Worm (Caenorhabditis elegans) whole organism, L4 larva: ENCODE results near the gene F21D9.11.

Experiments
- F26F4.8 ChIP-seq: fragments of 200-800 bp; sonication (Bioruptor generic); conservative IDR thresholded peaks from 2 replicates; pipeline ENCODE4 v1.3.6; 2022; ENCODE audit warnings: missing genetic modification characterization, missing compliant biosample characterization
- F44E2.7 ChIP-seq: fragments of 200-800 bp; sonication (Bioruptor generic); IDR thresholded peaks from 2 replicates; pipeline ENCODE4 v2.1.2; 2022; ENCODE audit warnings: missing genetic modification characterization, missing compliant biosample characterization
- R02D3.7 ChIP-seq: fragments of 150-350 bp; sonication (generic microtip); optimal IDR thresholded peaks from 3 replicates; lab custom pipeline; 2014; ENCODE audit warnings: missing biosample characterization, missing genetic modification characterization
- T20F7.1 ChIP-seq: fragments of 200-800 bp; sonication (Bioruptor generic); optimal IDR thresholded peaks from 2 replicates; lab custom pipeline; 2018; ENCODE audit warnings: mild to moderate bottlenecking, missing genetic modification characterization, missing compliant biosample characterization
- Y105C5A.15 ChIP-seq: fragments of 200-800 bp; sonication (Bioruptor generic); IDR thresholded peaks from 2 replicates; pipeline ENCODE4 v1.3.6; 2022; ENCODE audit warnings: missing genetic modification characterization, missing compliant biosample characterization
- Y48G9A.11 ChIP-seq: fragments of 200-800 bp; sonication (Bioruptor generic); IDR thresholded peaks from 2 replicates; pipeline ENCODE4 v1.3.6; 2022; ENCODE audit warnings: missing genetic modification reagents, missing genetic modification characterization, missing compliant biosample characterization
- aha-1 ChIP-seq: fragments of 150-350 bp; peaks from one replicate; lab custom pipeline; 2014; ENCODE audit warnings: missing biosample characterization, missing genetic modification characterization
- arid-1 ChIP-seq: fragments of 200-800 bp; sonication (Bioruptor generic); conservative IDR thresholded peaks from 2 replicates; pipeline ENCODE4 v1.3.6; 2022; ENCODE audit warnings: missing genetic modification reagents, missing genetic modification characterization, missing compliant biosample characterization
- attf-4 ChIP-seq: sonication (generic microtip); optimal IDR thresholded peaks from 3 replicates; lab custom pipeline; 2017; ENCODE audit warnings: missing biosample characterization, missing genetic modification characterization
- ceh-20 ChIP-seq: fragments of 200-800 bp; sonication (Bioruptor generic); IDR thresholded peaks from 2 replicates; pipeline ENCODE4 v1.3.6; 2022; ENCODE audit warnings: missing genetic modification reagents, missing genetic modification characterization, missing compliant biosample characterization
- ceh-28 ChIP-seq: fragments of 150-350 bp; optimal IDR thresholded peaks from 2 replicates; lab custom pipeline; 2014; ENCODE audit warnings: missing biosample characterization, missing genetic modification reagents, missing genetic modification characterization
- ceh-62 ChIP-seq: sonication (generic microtip); optimal IDR thresholded peaks from 2 replicates; lab custom pipeline; 2017; ENCODE audit warnings: missing biosample characterization, missing genetic modification characterization
- ceh-82 ChIP-seq: sonication (generic microtip); optimal IDR thresholded peaks from 2 replicates; lab custom pipeline; 2017; ENCODE audit warnings: missing biosample characterization, missing genetic modification characterization
- ces-1 ChIP-seq: fragments of 150-350 bp; sonication (generic microtip); optimal IDR thresholded peaks from 4 replicates; lab custom pipeline; 2014; ENCODE audit warnings: missing biosample characterization, missing genetic modification reagents, missing genetic modification characterization
- ctbp-1 ChIP-seq: fragments of 200-800 bp; sonication (Bioruptor generic); IDR thresholded peaks from 2 replicates; pipeline ENCODE4 v1.3.6; 2022; ENCODE audit warnings: missing genetic modification reagents, missing genetic modification characterization, missing compliant biosample characterization
- daf-12 ChIP-seq: fragments of 150-350 bp; optimal IDR thresholded peaks from 2 replicates; lab custom pipeline; 2014; ENCODE audit warnings: missing biosample characterization, missing genetic modification reagents, missing genetic modification characterization
- daf-16 ChIP-seq, 3 experiments: sonication (generic microtip); optimal IDR thresholded peaks; 2 replicates each; lab custom pipeline; 2016 to 2017; ENCODE audit warnings: missing genetic modification characterization in 3 of 3, missing genetic modification reagents in 3 of 3, mild to moderate bottlenecking in 2 of 3, missing compliant biosample characterization in 2 of 3, missing biosample characterization in 1 of 3, moderate library complexity in 1 of 3
- dmd-6 ChIP-seq: fragments of 200-800 bp; sonication (Bioruptor generic); IDR thresholded peaks from 2 replicates; pipeline ENCODE4 v1.3.6; 2022; ENCODE audit warnings: missing genetic modification reagents, missing genetic modification characterization, missing compliant biosample characterization
- dmd-8 ChIP-seq: fragments of 200-800 bp; sonication (Bioruptor generic); IDR thresholded peaks from 2 replicates; pipeline ENCODE4 v1.3.6; 2022; ENCODE audit warnings: missing genetic modification characterization, missing compliant biosample characterization
- fkh-10 ChIP-seq: fragments of 150-350 bp; optimal IDR thresholded peaks from 2 replicates; lab custom pipeline; 2014; ENCODE audit warnings: missing biosample characterization, missing genetic modification reagents, missing genetic modification characterization
- fos-1 ChIP-seq: fragments of 150-350 bp; optimal IDR thresholded peaks from 2 replicates; lab custom pipeline; 2014; ENCODE audit warnings: missing biosample characterization, missing genetic modification characterization
- gei-8 ChIP-seq: fragments of 200-800 bp; sonication (Bioruptor generic); optimal IDR thresholded peaks from 2 replicates; lab custom pipeline; 2018; ENCODE audit warnings: mild to moderate bottlenecking, missing genetic modification characterization, missing compliant biosample characterization
- hif-1 ChIP-seq, 2 experiments: sonication (generic microtip); optimal IDR thresholded peaks; 2 replicates each; lab custom pipeline; 2016 to 2017; ENCODE audit warnings: missing compliant biosample characterization in 2 of 2, missing genetic modification characterization in 2 of 2, missing genetic modification reagents in 2 of 2, missing genotype in 2 of 2, mild to moderate bottlenecking in 1 of 2
- hlh-11 ChIP-seq: fragments of 200-800 bp; sonication (Bioruptor generic); optimal IDR thresholded peaks from 2 replicates; lab custom pipeline; 2018; ENCODE audit warnings: mild to moderate bottlenecking, missing genetic modification characterization, missing compliant biosample characterization
- hlh-30 ChIP-seq: sonication (generic microtip); optimal IDR thresholded peaks from 2 replicates; lab custom pipeline; 2017; ENCODE audit warnings: antibody characterized with exemption, mild to moderate bottlenecking, missing genetic modification characterization, missing compliant biosample characterization; ENCODE audit not compliant: insufficient read depth
- hmg-1.1 ChIP-seq: fragments of 200-800 bp; sonication (Bioruptor generic); IDR thresholded peaks from 2 replicates; pipeline ENCODE4 v1.3.6; 2022; ENCODE audit warnings: missing genetic modification reagents, missing genetic modification characterization, missing compliant biosample characterization
- lim-7 ChIP-seq: fragments of 200-800 bp; sonication (Bioruptor generic); IDR thresholded peaks from 2 replicates; pipeline ENCODE4 v1.3.6; 2022; ENCODE audit warnings: missing genetic modification characterization, missing compliant biosample characterization
- lin-1 ChIP-seq: fragments of 200-800 bp; sonication (Bioruptor generic); IDR thresholded peaks from 2 replicates; pipeline ENCODE4 v1.3.6; 2022; ENCODE audit warnings: missing genetic modification reagents, missing genetic modification characterization, missing compliant biosample characterization
- lin-39 ChIP-seq: fragments of 150-350 bp; optimal IDR thresholded peaks from 2 replicates; lab custom pipeline; 2014; ENCODE audit warnings: missing biosample characterization, missing genetic modification reagents, missing genetic modification characterization
- lsy-2 ChIP-seq, 2 experiments: fragments of 150-350 bp in 1 of 2; sonication (generic microtip) in 1 of 2; optimal IDR thresholded peaks; 2 replicates each; lab custom pipeline; 2014 to 2017; ENCODE audit warnings: missing biosample characterization in 2 of 2, missing genetic modification characterization in 2 of 2
- mep-1 ChIP-seq: fragments of 150-350 bp; sonication (generic microtip); optimal IDR thresholded peaks from 3 replicates; lab custom pipeline; 2014; ENCODE audit warnings: missing biosample characterization, missing genetic modification characterization
- mes-2 ChIP-seq: sonication (generic microtip); optimal IDR thresholded peaks from 2 replicates; lab custom pipeline; 2016; ENCODE audit warnings: missing genotype, mild to moderate bottlenecking, missing genetic modification characterization, missing compliant biosample characterization; ENCODE audit not compliant: poor library complexity, severe bottlenecking
- mxl-3 ChIP-seq: fragments of 200-800 bp; sonication (Bioruptor generic); optimal IDR thresholded peaks from 2 replicates; lab custom pipeline; 2018; ENCODE audit warnings: mild to moderate bottlenecking, missing genetic modification characterization, missing compliant biosample characterization
- nhr-42 ChIP-seq: fragments of 200-800 bp; sonication (Bioruptor generic); IDR thresholded peaks from 2 replicates; pipeline ENCODE4 v1.3.6; 2022; ENCODE audit warnings: missing genetic modification characterization, missing compliant biosample characterization
- nhr-6 ChIP-seq: fragments of 150-350 bp; optimal IDR thresholded peaks from 2 replicates; lab custom pipeline; 2014; ENCODE audit warnings: missing biosample characterization, missing genetic modification characterization
- nhr-76 ChIP-seq: fragments of 150-350 bp; optimal IDR thresholded peaks from 2 replicates; lab custom pipeline; 2014; ENCODE audit warnings: missing biosample characterization, missing genetic modification characterization
- php-3 ChIP-seq: fragments of 200-800 bp; sonication (Bioruptor generic); IDR thresholded peaks from 2 replicates; pipeline ENCODE4 v1.3.6; 2022; ENCODE audit warnings: missing genetic modification reagents, missing genetic modification characterization, missing compliant biosample characterization
- saeg-2 ChIP-seq: fragments of 200-800 bp; sonication (Bioruptor generic); IDR thresholded peaks from 2 replicates; pipeline ENCODE4 v1.3.6; 2022; ENCODE audit warnings: missing genetic modification reagents, missing genetic modification characterization, missing compliant biosample characterization
- set-16 ChIP-seq: fragments of 200-800 bp; sonication (Bioruptor generic); IDR thresholded peaks from 2 replicates; pipeline ENCODE4 v1.3.6; 2022; ENCODE audit warnings: missing genetic modification reagents, missing genetic modification characterization, missing compliant biosample characterization
- snpc-1.2 ChIP-seq: fragments of 200-800 bp; sonication (Bioruptor generic); IDR thresholded peaks from 2 replicates; pipeline ENCODE4 v1.3.6; 2022; ENCODE audit warnings: missing genetic modification reagents, missing genetic modification characterization, missing compliant biosample characterization
- spr-3 ChIP-seq: fragments of 200-800 bp; sonication (Bioruptor generic); optimal IDR thresholded peaks from 2 replicates; lab custom pipeline; 2018; ENCODE audit warnings: mild to moderate bottlenecking, missing genetic modification characterization, missing compliant biosample characterization
- tag-97 ChIP-seq: fragments of 200-800 bp; sonication (Bioruptor generic); IDR thresholded peaks from 2 replicates; pipeline ENCODE4 v1.3.6; 2022; ENCODE audit warnings: missing genetic modification characterization, missing compliant biosample characterization
- tra-1 ChIP-seq: fragments of 200-800 bp; sonication (Bioruptor generic); IDR thresholded peaks from 2 replicates; pipeline ENCODE4 v1.3.6; 2022; ENCODE audit warnings: missing genetic modification reagents, missing genetic modification characterization, missing compliant biosample characterization
- unc-62 ChIP-seq, 3 experiments: fragments of 150-350 bp in 1 of 3; sonication (generic microtip); optimal IDR thresholded peaks in 2 of 3; peaks in 1 of 3; 1 replicate in 1 of 3; 2 replicates in 2 of 3; lab custom pipeline; 2014 to 2017; ENCODE audit warnings: missing biosample characterization in 3 of 3, missing genetic modification characterization in 3 of 3, missing genetic modification reagents in 3 of 3, missing genotype in 1 of 3
- vab-7 ChIP-seq: fragments of 200-800 bp; sonication (Bioruptor generic); IDR thresholded peaks from 2 replicates; pipeline ENCODE4 v1.3.6; 2022; ENCODE audit warnings: missing genetic modification reagents, missing genetic modification characterization, missing compliant biosample characterization
- zfp-2 ChIP-seq: sonication (generic microtip); optimal IDR thresholded peaks from 2 replicates; lab custom pipeline; 2016; ENCODE audit warnings: mild to moderate bottlenecking, missing genetic modification characterization, missing compliant biosample characterization

The F21D9.11 gene

ce11 chrV:19296723-19297122, 44.8 kb downstream of the F21D9.11 start, which contains the start of gene F55C9.6:
Gene F55C9.6 (minus strand): TSS chrV:19296823.
- TF ChIP-seq nhr-76 (tag; lab: Kevin White, UChicago) (no peak), lim-7 (GFP tag; lab: Robert Waterston, UW) (no peak), php-3 (GFP tag; lab: Robert Waterston, UW) (no peak), dmd-8 (GFP tag; lab: Robert Waterston, UW) (no peak), Y48G9A.11 (no peak), T20F7.1 (GFP tag; lab: Kevin White, UChicago) (no peak), hlh-11 (tag; lab: Kevin White, UChicago) (no peak), hif-1 (tag; optimal IDR thresholded peaks at IDR 0.05; lab: Kevin White, UChicago) (no peak), zfp-2 (no peak), lsy-2 (tag; optimal IDR thresholded peaks at IDR 0.05; lab: Kevin White, UChicago) (no peak), lin-1 (GFP tag; lab: Robert Waterston, UW) (no peak), daf-16 (GFP tag; optimal IDR thresholded peaks at IDR 0.05; lab: Kevin White, UChicago) (no peak), daf-16 (tag; optimal IDR thresholded peaks at IDR 0.05; lab: Kevin White, UChicago) (no peak), mep-1 (tag; lab: Kevin White, UChicago) (no peak), mes-2 (tag; lab: Kevin White, UChicago) (no peak), fos-1 (no peak), attf-4 (no peak)

- TF ChIP-seq ceh-28 (peak; percentile 9), hmg-1.1 (GFP tag; lab: Robert Waterston, UW) (no peak), aha-1 (tag; lab: Kevin White, UChicago) (peak; percentile 76), unc-62 (GFP tag; optimal IDR thresholded peaks at IDR 0.05 in 1 of 2; lab: Kevin White, UChicago) (no peak), unc-62 (tag; optimal IDR thresholded peaks at IDR 0.05; lab: Kevin White, UChicago) (no peak), fkh-10 (GFP tag; lab: Kevin White, UChicago) (no peak)
Observed at ce11 chrV:19297510-19297909, 45.6 kb downstream of the F21D9.11 start, which contains the start of gene fbxb-60. Gene fbxb-60 (plus strand): TSS chrV:19297810.

ce11 chrV:19299262-19299661, 47.3 kb downstream of the F21D9.11 start, which contains the start of gene F55C9.14:
Gene F55C9.14 (plus strand): TSS chrV:19299562.
- no peak for TF ChIP-seq dmd-6 (GFP tag; lab: Robert Waterston, UW)
- TF ChIP-seq F44E2.7: no peak
- TF ChIP-seq ceh-82: no peak
- no peak for TF ChIP-seq ceh-62 (tag; lab: Kevin White, UChicago)
- TF ChIP-seq snpc-1.2 (GFP tag; lab: Robert Waterston, UW): no peak
- TF ChIP-seq ces-1 (GFP tag; lab: Kevin White, UChicago): no peak
- TF ChIP-seq hlh-30 (tag; lab: Kevin White, UChicago): no peak
- TF ChIP-seq hmg-1.1 (GFP tag; lab: Robert Waterston, UW): no peak
- no peak for TF ChIP-seq Y105C5A.15 (GFP tag; lab: Robert Waterston, UW)
- no peak for TF ChIP-seq ctbp-1 (GFP tag; lab: Robert Waterston, UW)
- TF ChIP-seq ceh-20 (GFP tag; lab: Robert Waterston, UW): no peak
- no peak for TF ChIP-seq nhr-76 (tag; lab: Kevin White, UChicago)
- TF ChIP-seq gei-8 (GFP tag; lab: Kevin White, UChicago): no peak
- no peak for TF ChIP-seq mxl-3 (GFP tag; lab: Kevin White, UChicago)
- TF ChIP-seq Y48G9A.11: no peak
- no peak for TF ChIP-seq nhr-42 (GFP tag; lab: Robert Waterston, UW)
- TF ChIP-seq arid-1 (GFP tag; lab: Robert Waterston, UW): no peak

ce11 chrV:19301934-19302333, 50.0 kb downstream of the F21D9.11 start, which contains the start of gene fbxb-62:
Gene fbxb-62 (minus strand): TSS chrV:19302034.
- TF ChIP-seq F26F4.8 (no peak), lin-39 (no peak), spr-3 (GFP tag; lab: Kevin White, UChicago) (no peak), saeg-2 (GFP tag; lab: Robert Waterston, UW) (no peak), nhr-6 (no peak), daf-12 (tag; lab: Kevin White, UChicago) (no peak), vab-7 (GFP tag; lab: Robert Waterston, UW) (no peak), ceh-62 (tag; lab: Kevin White, UChicago) (no peak), set-16 (no peak), R02D3.7 (tag; lab: Kevin White, UChicago) (no peak), tag-97 (GFP tag; lab: Robert Waterston, UW) (no peak), T20F7.1 (GFP tag; lab: Kevin White, UChicago) (no peak), mxl-3 (GFP tag; lab: Kevin White, UChicago) (no peak), dmd-8 (GFP tag; lab: Robert Waterston, UW) (no peak), ceh-20 (GFP tag; lab: Robert Waterston, UW) (no peak), tra-1 (GFP tag; lab: Robert Waterston, UW) (no peak)
